Worm (Caenorhabditis elegans) whole organism, L3 larva: ENCODE measurements around the gene R09E10.6.

Experiments used
- fos-1 ChIP-seq: fragments of 150-350 bp; optimal IDR thresholded peaks from 2 replicates; lab custom pipeline; 2014; ENCODE audit warnings: missing biosample characterization, missing genetic modification characterization
- mdl-1 ChIP-seq: fragments of 150-350 bp; optimal IDR thresholded peaks from 2 replicates; lab custom pipeline; 2014; ENCODE audit warnings: missing biosample characterization, missing genetic modification characterization
- pha-4 ChIP-seq: fragments of 150-350 bp; optimal IDR thresholded peaks from 2 replicates; lab custom pipeline; 2014; ENCODE audit warnings: missing biosample characterization, missing genetic modification reagents, missing genetic modification characterization
- ztf-4 ChIP-seq: fragments of 150-350 bp; optimal IDR thresholded peaks from 2 replicates; lab custom pipeline; 2014; ENCODE audit warnings: missing biosample characterization, missing genetic modification characterization

ce11 chrIV:10250577-10251075 is 43.3 kb downstream of the R09E10.6 start, which contains the start of gene daf-14:
- TF ChIP-seq pha-4 (tag; lab: Kevin White, UChicago) = peak; percentile 25
- TF ChIP-seq fos-1 (tag; lab: Kevin White, UChicago) = no peak
- TF ChIP-seq ztf-4 (tag; lab: Kevin White, UChicago) = no peak
- no peak for TF ChIP-seq mdl-1 (tag; lab: Kevin White, UChicago)
